Worm (Caenorhabditis elegans) whole organism, late embryonic: ENCODE data around the gene W03C9.5.

Experiments used
- C08G9.2 ChIP-seq: sonication (generic microtip); optimal IDR thresholded peaks from 2 replicates; lab custom pipeline; 2016; ENCODE audit warnings: mild to moderate bottlenecking, missing genetic modification characterization, moderate library complexity, missing compliant biosample characterization
- K09A11.1 ChIP-seq: sonication (generic microtip); optimal IDR thresholded peaks from 2 replicates; lab custom pipeline; 2017; ENCODE audit warnings: antibody characterized with exemption, mild to moderate bottlenecking, missing genetic modification characterization, missing compliant biosample characterization; ENCODE audit not compliant: insufficient read depth
- T23F11.4 ChIP-seq: fragments of 200-800 bp; sonication (Bioruptor generic); optimal IDR thresholded peaks from 2 replicates; lab custom pipeline; 2018; ENCODE audit warnings: mild to moderate bottlenecking, missing genetic modification characterization, missing compliant biosample characterization
- ahr-1 ChIP-seq: sonication (generic microtip); optimal IDR thresholded peaks from 2 replicates; lab custom pipeline; 2016; ENCODE audit warnings: missing genetic modification characterization, missing compliant biosample characterization
- ama-1 ChIP-seq: fragments of 150-350 bp; optimal IDR thresholded peaks from 2 replicates; lab custom pipeline; 2014
- ceh-14 ChIP-seq: sonication (generic microtip); optimal IDR thresholded peaks from 2 replicates; lab custom pipeline; 2016; ENCODE audit warnings: missing genotype, missing genetic modification characterization, missing compliant biosample characterization
- ceh-24 ChIP-seq: sonication (generic microtip); optimal IDR thresholded peaks from 2 replicates; lab custom pipeline; 2016; ENCODE audit warnings: mild to moderate bottlenecking, missing genetic modification characterization, missing compliant biosample characterization
- ceh-30 ChIP-seq: fragments of 150-350 bp; optimal IDR thresholded peaks from 2 replicates; lab custom pipeline; 2014; ENCODE audit warnings: missing biosample characterization, missing genetic modification characterization
- ceh-45 ChIP-seq: fragments of 200-800 bp; sonication (Bioruptor generic); IDR thresholded peaks from 2 replicates; pipeline ENCODE4 v1.3.6; 2022; ENCODE audit warnings: missing genetic modification reagents, missing genetic modification characterization, missing compliant biosample characterization
- ceh-6 ChIP-seq: fragments of 200-800 bp; sonication (Bioruptor generic); optimal IDR thresholded peaks from 2 replicates; lab custom pipeline; 2018; ENCODE audit warnings: mild to moderate bottlenecking, missing genetic modification characterization, missing compliant biosample characterization
- ceh-9 ChIP-seq: sonication (generic microtip); optimal IDR thresholded peaks from 2 replicates; lab custom pipeline; 2016; ENCODE audit warnings: mild to moderate bottlenecking, missing genetic modification characterization, inconsistent platforms, missing compliant biosample characterization
- dve-1 ChIP-seq: sonication (generic microtip); optimal IDR thresholded peaks from 2 replicates; lab custom pipeline; 2017; ENCODE audit warnings: antibody characterized with exemption, mild to moderate bottlenecking, missing genetic modification characterization, missing compliant biosample characterization
- fax-1 ChIP-seq: sonication (generic microtip); optimal IDR thresholded peaks from 2 replicates; lab custom pipeline; 2016; ENCODE audit warnings: missing genotype, missing genetic modification characterization, missing compliant biosample characterization
- fkh-10 ChIP-seq: fragments of 150-350 bp; optimal IDR thresholded peaks from 2 replicates; lab custom pipeline; 2014; ENCODE audit warnings: missing biosample characterization, missing genetic modification reagents, missing genetic modification characterization
- gmeb-2 ChIP-seq: sonication (generic microtip); optimal IDR thresholded peaks from 2 replicates; lab custom pipeline; 2016; ENCODE audit warnings: missing genetic modification characterization, inconsistent platforms, missing compliant biosample characterization
- hlh-6 ChIP-seq: sonication (generic microtip); optimal IDR thresholded peaks from 2 replicates; lab custom pipeline; 2016; ENCODE audit warnings: missing genotype, missing genetic modification characterization, missing compliant biosample characterization
- hlh-8 ChIP-seq: sonication (generic microtip); optimal IDR thresholded peaks from 2 replicates; lab custom pipeline; 2016; ENCODE audit warnings: missing genotype, missing genetic modification characterization, missing compliant biosample characterization
- lin-11 ChIP-seq: fragments of 200-800 bp; sonication (Bioruptor generic); optimal IDR thresholded peaks from 2 replicates; lab custom pipeline; 2018; ENCODE audit warnings: mild to moderate bottlenecking, missing genetic modification characterization, missing compliant biosample characterization
- mec-3 ChIP-seq: sonication (generic microtip); optimal IDR thresholded peaks from 2 replicates; lab custom pipeline; 2016; ENCODE audit warnings: borderline replicate concordance, missing genetic modification characterization, missing compliant biosample characterization
- nfya-1 ChIP-seq: sonication (generic microtip); optimal IDR thresholded peaks from 2 replicates; lab custom pipeline; 2017; ENCODE audit warnings: missing genetic modification characterization, mild to moderate bottlenecking, missing compliant biosample characterization, antibody characterized with exemption, moderate library complexity
- nhr-232 ChIP-seq: sonication (generic microtip); optimal IDR thresholded peaks from 2 replicates; lab custom pipeline; 2016; ENCODE audit warnings: missing genetic modification characterization, missing compliant biosample characterization
- npax-4 ChIP-seq: sonication (generic microtip); optimal IDR thresholded peaks from 2 replicates; lab custom pipeline; 2016; ENCODE audit warnings: missing genetic modification characterization, missing compliant biosample characterization
- pag-3 ChIP-seq: sonication (generic microtip); optimal IDR thresholded peaks from 2 replicates; lab custom pipeline; 2016; ENCODE audit warnings: missing compliant biosample characterization, missing genetic modification characterization, borderline replicate concordance
- pat-9 ChIP-seq: fragments of 200-800 bp; sonication (Bioruptor generic); optimal IDR thresholded peaks from 2 replicates; lab custom pipeline; 2018; ENCODE audit warnings: mild to moderate bottlenecking, missing genetic modification characterization, moderate library complexity, missing compliant biosample characterization
- pha-2 ChIP-seq: sonication (generic microtip); optimal IDR thresholded peaks from 2 replicates; lab custom pipeline; 2017; ENCODE audit warnings: mild to moderate bottlenecking, missing genetic modification characterization, missing compliant biosample characterization
- pha-4 ChIP-seq: fragments of 150-350 bp; optimal IDR thresholded peaks from 2 replicates; lab custom pipeline; 2018; ENCODE audit warnings: missing biosample characterization, missing genetic modification reagents, missing genetic modification characterization
- pqm-1 ChIP-seq: sonication (generic microtip); optimal IDR thresholded peaks from 2 replicates; lab custom pipeline; 2016; ENCODE audit warnings: missing genetic modification characterization, missing compliant biosample characterization
- pros-1 ChIP-seq: fragments of 150-350 bp; optimal IDR thresholded peaks from 2 replicates; lab custom pipeline; 2014; ENCODE audit warnings: missing biosample characterization, missing genetic modification reagents, missing genetic modification characterization
- ref-2 ChIP-seq: sonication (generic microtip); optimal IDR thresholded peaks from 2 replicates; lab custom pipeline; 2016; ENCODE audit warnings: missing genetic modification characterization, missing compliant biosample characterization
- sdc-2 ChIP-seq: sonication (generic microtip); optimal IDR thresholded peaks from 2 replicates; lab custom pipeline; 2016; ENCODE audit warnings: missing genotype, missing genetic modification characterization, missing compliant biosample characterization
- sox-2 ChIP-seq: fragments of 200-800 bp; sonication (Bioruptor generic); IDR thresholded peaks from 2 replicates; pipeline ENCODE4 v1.3.6; 2022; ENCODE audit warnings: missing genetic modification reagents, missing genetic modification characterization, missing compliant biosample characterization
- sox-4 ChIP-seq: sonication (generic microtip); optimal IDR thresholded peaks from 2 replicates; lab custom pipeline; 2017; ENCODE audit warnings: mild to moderate bottlenecking, missing genetic modification characterization, inconsistent platforms, missing compliant biosample characterization
- syd-9 ChIP-seq: sonication (generic microtip); optimal IDR thresholded peaks from 2 replicates; lab custom pipeline; 2016; ENCODE audit warnings: mild to moderate bottlenecking, missing genetic modification characterization, moderate library complexity, missing compliant biosample characterization
- tbx-2 ChIP-seq: sonication (generic microtip); optimal IDR thresholded peaks from 2 replicates; lab custom pipeline; 2016; ENCODE audit warnings: missing genetic modification characterization, missing compliant biosample characterization
- unc-3 ChIP-seq, 2 experiments: fragments of 200-800 bp in 1 of 2; sonication (Bioruptor generic) in 1 of 2; sonication (generic microtip) in 1 of 2; conservative IDR thresholded peaks in 1 of 2; optimal IDR thresholded peaks in 1 of 2; 2 replicates each; pipeline versions ENCODE4 v1.3.6 to Lab custom; 2016 to 2022; ENCODE audit warnings: missing compliant biosample characterization in 2 of 2, missing genetic modification characterization in 2 of 2, missing genetic modification reagents in 1 of 2
- unc-42 ChIP-seq: sonication (generic microtip); optimal IDR thresholded peaks from 2 replicates; lab custom pipeline; 2016; ENCODE audit warnings: missing genotype, missing genetic modification characterization, missing compliant biosample characterization
- unc-86 ChIP-seq: sonication (generic microtip); optimal IDR thresholded peaks from 2 replicates; lab custom pipeline; 2016; ENCODE audit warnings: missing genetic modification characterization, missing compliant biosample characterization
- ztf-16 ChIP-seq: sonication (generic microtip); optimal IDR thresholded peaks from 2 replicates; lab custom pipeline; 2017; ENCODE audit warnings: missing genetic modification characterization, missing compliant biosample characterization

W03C9.5 gene

ce11 chrII:11978920-11979319, 11.6 kb upstream of the W03C9.5 start:
- TF ChIP-seq sox-4 (no peak), C08G9.2 (tag; lab: Kevin White, UChicago) (no peak), ceh-30 (tag; lab: Kevin White, UChicago) (no peak), mec-3 (tag; lab: Kevin White, UChicago) (no peak), nfya-1 (tag; lab: Kevin White, UChicago) (no peak), ref-2 (tag; lab: Kevin White, UChicago) (no peak), ztf-16 (tag; lab: Kevin White, UChicago) (no peak), pat-9 (no peak), ceh-9 (tag; lab: Kevin White, UChicago) (no peak), pqm-1 (tag; lab: Kevin White, UChicago) (no peak), fkh-10 (GFP tag; lab: Kevin White, UChicago) (no peak), ceh-14 (tag; lab: Kevin White, UChicago) (no peak), fax-1 (tag; lab: Kevin White, UChicago) (no peak), syd-9 (tag; lab: Kevin White, UChicago) (no peak), npax-4 (tag; lab: Kevin White, UChicago) (no peak), nhr-232 (tag; lab: Kevin White, UChicago) (no peak), hlh-8 (tag; lab: Kevin White, UChicago) (no peak), sdc-2 (tag; lab: Kevin White, UChicago) (no peak), unc-42 (tag; lab: Kevin White, UChicago) (no peak), unc-86 (tag; lab: Kevin White, UChicago) (no peak)

- TF ChIP-seq gmeb-2 (tag; lab: Kevin White, UChicago): no peak
- no peak for TF ChIP-seq pha-2 (tag; lab: Kevin White, UChicago)
- TF ChIP-seq sox-2 (GFP tag; lab: Robert Waterston, UW): no peak
- no peak for TF ChIP-seq hlh-8 (tag; lab: Kevin White, UChicago)
- TF ChIP-seq fax-1 (tag; lab: Kevin White, UChicago): no peak
- no peak for TF ChIP-seq npax-4 (tag; lab: Kevin White, UChicago)
- no peak for TF ChIP-seq C08G9.2 (tag; lab: Kevin White, UChicago)
- TF ChIP-seq sdc-2 (tag; lab: Kevin White, UChicago): no peak
- TF ChIP-seq tbx-2 (tag; lab: Kevin White, UChicago): no peak
- TF ChIP-seq dve-1 (tag; lab: Kevin White, UChicago): no peak
- no peak for TF ChIP-seq ceh-6 (GFP tag; lab: Kevin White, UChicago)
- no peak for TF ChIP-seq K09A11.1 (tag; lab: Kevin White, UChicago)
- no peak for TF ChIP-seq pha-4 (tag; lab: Kevin White, UChicago)
- no peak for TF ChIP-seq ceh-45
- TF ChIP-seq ref-2 (tag; lab: Kevin White, UChicago): no peak
- TF ChIP-seq unc-42 (tag; lab: Kevin White, UChicago): no peak
- no peak for TF ChIP-seq pag-3
- no peak for TF ChIP-seq unc-3 (GFP tag; conservative IDR thresholded peaks at IDR 0.05; lab: Robert Waterston, UW)
- TF ChIP-seq unc-3 (tag; optimal IDR thresholded peaks at IDR 0.05; lab: Kevin White, UChicago): no peak
- TF ChIP-seq ceh-9 (tag; lab: Kevin White, UChicago): no peak
- no peak for TF ChIP-seq ceh-24 (tag; lab: Kevin White, UChicago)
Measured at ce11 chrII:11978478-11978877, 11.1 kb upstream of the W03C9.5 start.

- TF ChIP-seq pag-3 (no peak), pros-1 (tag; lab: Kevin White, UChicago) (no peak), C08G9.2 (tag; lab: Kevin White, UChicago) (peak; percentile 33), ahr-1 (no peak), T23F11.4 (no peak), unc-3 (GFP tag; conservative IDR thresholded peaks at IDR 0.05; lab: Robert Waterston, UW) (no peak), unc-3 (tag; optimal IDR thresholded peaks at IDR 0.05; lab: Kevin White, UChicago) (no peak), hlh-6 (tag; lab: Kevin White, UChicago) (peak; percentile 23), lin-11 (no peak), ama-1 (lab: Kevin White, UChicago) (peak; percentile 73)
Measured at ce11 chrII:11977363-11977762, 10.0 kb upstream of the W03C9.5 start, which contains the start of gene Y17G7B.21. Gene Y17G7B.21 (minus strand): TSS chrII:11977661.
